Worm (Caenorhabditis elegans): Measurements from ENCODE around the gene timm-17B.2.

- TF ChIP-seq him-1 (tag; optimal IDR thresholded peaks at IDR 0.05) (no peak), W03F9.2 (tag; optimal IDR thresholded peaks at IDR 0.05) (no peak)
Measured at ce11 chrIV:8358492-8358891, 38.0 kb upstream of the timm-17B.2 start, which contains the start of gene D2096.13.

Measured in whole organism, L4/young adult.